Fruit fly (Drosophila melanogaster) whole organism, prepupa: ENCODE results near the gene Miro.
A peak's percentile ranks its signal among the peaks of the same experiment; 100 is the strongest.

Source experiments
- CG10669 ChIP-seq: fragments of 200-800 bp; sonication (Bioruptor generic); optimal IDR thresholded peaks from 3 replicates; lab custom pipeline; 2018; ENCODE audit warnings: missing biosample characterization, mild to moderate bottlenecking, missing genetic modification characterization, moderate library complexity
- CG11762 ChIP-seq: fragments of 200-800 bp; sonication (Bioruptor generic); optimal IDR thresholded peaks from 3 replicates; lab custom pipeline; 2016; ENCODE audit warnings: missing biosample characterization, missing genetic modification characterization; ENCODE audit not compliant: insufficient read depth
- CG1621 ChIP-seq: fragments of 200-800 bp; sonication (Bioruptor generic); optimal IDR thresholded peaks from 3 replicates; lab custom pipeline; 2018; ENCODE audit warnings: missing biosample characterization, mild to moderate bottlenecking, missing genetic modification characterization
- CG16779 ChIP-seq: fragments of 200-800 bp; sonication (Bioruptor generic); optimal IDR thresholded peaks from 3 replicates; lab custom pipeline; 2017; ENCODE audit warnings: missing biosample characterization, mild to moderate bottlenecking, missing genetic modification characterization
- CG3032 ChIP-seq: fragments of 200-800 bp; optimal IDR thresholded peaks from 2 replicates; lab custom pipeline; 2019; ENCODE audit warnings: missing biosample characterization, mild to moderate bottlenecking, missing genetic modification characterization, moderate library complexity
- CG31627 ChIP-seq: fragments of 200-800 bp; sonication (Bioruptor generic); optimal IDR thresholded peaks from 3 replicates; lab custom pipeline; 2016; ENCODE audit warnings: missing biosample characterization, missing genetic modification characterization
- CG32006 ChIP-seq: fragments of 200-800 bp; sonication (Bioruptor generic); optimal IDR thresholded peaks from 3 replicates; lab custom pipeline; 2017; ENCODE audit warnings: missing biosample characterization, mild to moderate bottlenecking, missing genetic modification characterization
- CG34406 ChIP-seq: fragments of 200-800 bp; sonication (Bioruptor generic); optimal IDR thresholded peaks from 3 replicates; lab custom pipeline; 2016; ENCODE audit warnings: missing biosample characterization, missing genetic modification characterization
- CG6163 ChIP-seq: fragments of 200-800 bp; sonication (Bioruptor generic); IDR thresholded peaks from 3 replicates; pipeline ENCODE4 v1.3.6; 2022; ENCODE audit warnings: missing biosample characterization, missing genetic modification characterization
- CG6276 ChIP-seq: fragments of 200-800 bp; sonication (Bioruptor generic); optimal IDR thresholded peaks from 2 replicates; lab custom pipeline; 2017; ENCODE audit warnings: missing biosample characterization, mild to moderate bottlenecking, missing genetic modification characterization
- CG6792 ChIP-seq: fragments of 200-800 bp; sonication (Bioruptor generic); optimal IDR thresholded peaks from 3 replicates; lab custom pipeline; 2016; ENCODE audit warnings: missing biosample characterization, missing genetic modification characterization
- CG6808 ChIP-seq: fragments of 200-800 bp; sonication (Bioruptor generic); optimal IDR thresholded peaks from 3 replicates; lab custom pipeline; 2017; ENCODE audit warnings: missing biosample characterization, missing genetic modification characterization, mild to moderate bottlenecking, moderate library complexity, missing genetic modification reagents
- CG6854 ChIP-seq: fragments of 200-800 bp; sonication (Bioruptor generic); optimal IDR thresholded peaks from 2 replicates; lab custom pipeline; 2017; ENCODE audit warnings: missing biosample characterization, mild to moderate bottlenecking, missing genetic modification characterization
- CG7368 ChIP-seq: fragments of 200-800 bp; sonication (Bioruptor generic); optimal IDR thresholded peaks from 3 replicates; lab custom pipeline; 2016; ENCODE audit warnings: missing biosample characterization, missing genetic modification characterization
- CG8119 ChIP-seq: fragments of 200-800 bp; sonication (Bioruptor generic); IDR thresholded peaks from 3 replicates; pipeline ENCODE4 v1.3.6; 2022; ENCODE audit warnings: missing biosample characterization, missing genetic modification characterization
- CG8319 ChIP-seq: fragments of 200-800 bp; sonication (Bioruptor generic); optimal IDR thresholded peaks from 3 replicates; lab custom pipeline; 2016; ENCODE audit warnings: missing biosample characterization, missing genetic modification characterization
- CG8632 ChIP-seq: fragments of 200-800 bp; sonication (Bioruptor generic); optimal IDR thresholded peaks from 3 replicates; lab custom pipeline; 2016; ENCODE audit warnings: missing biosample characterization, missing genetic modification characterization
- CG9139 ChIP-seq: fragments of 200-800 bp; sonication (Bioruptor generic); optimal IDR thresholded peaks from 3 replicates; lab custom pipeline; 2017; ENCODE audit warnings: missing biosample characterization, mild to moderate bottlenecking, missing genetic modification characterization
- Eip78C ChIP-seq: fragments of 200-800 bp; sonication (Bioruptor generic); peaks from one replicate; lab custom pipeline; 2016; ENCODE audit warnings: missing biosample characterization, missing genetic modification characterization
- Eip93F ChIP-seq: fragments of 200-800 bp; sonication (Bioruptor generic); optimal IDR thresholded peaks from 2 replicates; lab custom pipeline; 2016; ENCODE audit warnings: missing biosample characterization, mild to moderate bottlenecking, missing genetic modification characterization
- Ets96B ChIP-seq: fragments of 200-800 bp; optimal IDR thresholded peaks from 2 replicates; lab custom pipeline; 2019; ENCODE audit warnings: missing biosample characterization, mild to moderate bottlenecking, missing genetic modification characterization, moderate library complexity
- Gug ChIP-seq: fragments of 200-800 bp; sonication (Bioruptor generic); IDR thresholded peaks from 2 replicates; pipeline ENCODE4 v1.3.6; 2022; ENCODE audit warnings: missing biosample characterization, missing genetic modification characterization
- Hr39 ChIP-seq: fragments of 200-800 bp; sonication (Bioruptor generic); optimal IDR thresholded peaks from 2 replicates; lab custom pipeline; 2016; ENCODE audit warnings: missing biosample characterization, missing genetic modification characterization
- Hr4 ChIP-seq: fragments of 200-800 bp; sonication (Bioruptor generic); optimal IDR thresholded peaks from 3 replicates; lab custom pipeline; 2016; ENCODE audit warnings: missing biosample characterization, missing genetic modification characterization
- Lpt ChIP-seq: fragments of 200-800 bp; sonication (Bioruptor generic); optimal IDR thresholded peaks from 3 replicates; lab custom pipeline; 2016; ENCODE audit warnings: missing biosample characterization, missing genetic modification characterization
- Met ChIP-seq: fragments of 200-800 bp; sonication (Bioruptor generic); optimal IDR thresholded peaks from 3 replicates; lab custom pipeline; 2016; ENCODE audit warnings: missing biosample characterization, missing genetic modification characterization
- OdsH ChIP-seq: fragments of 200-800 bp; sonication (Bioruptor generic); optimal IDR thresholded peaks from 3 replicates; lab custom pipeline; 2016; ENCODE audit warnings: missing biosample characterization, missing genetic modification characterization
- Smox ChIP-seq: fragments of 200-800 bp; sonication (Bioruptor generic); optimal IDR thresholded peaks from 3 replicates; lab custom pipeline; 2016; ENCODE audit warnings: missing biosample characterization, missing genetic modification characterization
- Sox102F ChIP-seq: fragments of 200-800 bp; sonication (Bioruptor generic); optimal IDR thresholded peaks from 2 replicates; lab custom pipeline; 2016; ENCODE audit warnings: missing biosample characterization, mild to moderate bottlenecking, missing genetic modification characterization
- Sox14 ChIP-seq: fragments of 200-800 bp; sonication (Bioruptor generic); optimal IDR thresholded peaks from 3 replicates; lab custom pipeline; 2016; ENCODE audit warnings: missing biosample characterization, missing genetic modification characterization
- Sox15 ChIP-seq: fragments of 200-800 bp; sonication (Bioruptor generic); optimal IDR thresholded peaks from 3 replicates; lab custom pipeline; 2016; ENCODE audit warnings: missing biosample characterization, missing genetic modification characterization
- achi ChIP-seq: fragments of 200-800 bp; sonication (Bioruptor generic); optimal IDR thresholded peaks from 3 replicates; lab custom pipeline; 2016; ENCODE audit warnings: missing biosample characterization, missing genetic modification characterization
- acj6 ChIP-seq: fragments of 200-800 bp; sonication (Bioruptor generic); optimal IDR thresholded peaks from 3 replicates; lab custom pipeline; 2016; ENCODE audit warnings: missing biosample characterization, missing genetic modification characterization
- cyc ChIP-seq: fragments of 200-800 bp; sonication (Bioruptor generic); optimal IDR thresholded peaks from 3 replicates; lab custom pipeline; 2016; ENCODE audit warnings: missing biosample characterization, missing genetic modification characterization
- dac ChIP-seq: fragments of 200-800 bp; sonication (Bioruptor generic); optimal IDR thresholded peaks from 2 replicates; lab custom pipeline; 2017; ENCODE audit warnings: missing biosample characterization, mild to moderate bottlenecking, missing genetic modification characterization
- dsx ChIP-seq: fragments of 200-800 bp; optimal IDR thresholded peaks from 3 replicates; lab custom pipeline; 2019; ENCODE audit warnings: missing biosample characterization, mild to moderate bottlenecking, missing genetic modification characterization, moderate library complexity; ENCODE audit not compliant: poor library complexity, severe bottlenecking
- eg ChIP-seq: fragments of 200-800 bp; sonication (Bioruptor generic); IDR thresholded peaks from 3 replicates; pipeline ENCODE4 v1.3.6; 2022; ENCODE audit warnings: missing biosample characterization, missing genetic modification characterization
- esn ChIP-seq: fragments of 200-800 bp; sonication (Bioruptor generic); optimal IDR thresholded peaks from 2 replicates; lab custom pipeline; 2016; ENCODE audit warnings: missing biosample characterization, mild to moderate bottlenecking, missing genetic modification characterization, moderate library complexity
- fd59A ChIP-seq: fragments of 200-800 bp; sonication (Bioruptor generic); optimal IDR thresholded peaks from 2 replicates; lab custom pipeline; 2017; ENCODE audit warnings: missing biosample characterization, mild to moderate bottlenecking, missing genetic modification characterization, missing genetic modification reagents
- fd85E ChIP-seq: fragments of 200-800 bp; sonication (Bioruptor generic); optimal IDR thresholded peaks from 3 replicates; lab custom pipeline; 2016; ENCODE audit warnings: missing biosample characterization, missing genetic modification characterization
- fkh ChIP-seq: fragments of 200-800 bp; sonication (Bioruptor generic); optimal IDR thresholded peaks from 3 replicates; lab custom pipeline; 2017; ENCODE audit warnings: missing biosample characterization, mild to moderate bottlenecking, missing genetic modification characterization, moderate library complexity
- lz ChIP-seq: fragments of 200-800 bp; sonication (Bioruptor generic); optimal IDR thresholded peaks from 3 replicates; lab custom pipeline; 2016; ENCODE audit warnings: missing biosample characterization, missing genetic modification characterization
- net ChIP-seq: fragments of 200-800 bp; sonication (Bioruptor generic); optimal IDR thresholded peaks from 3 replicates; lab custom pipeline; 2016; ENCODE audit warnings: missing biosample characterization, missing genetic modification characterization
- pdm3 ChIP-seq: fragments of 200-800 bp; sonication (Bioruptor generic); optimal IDR thresholded peaks from 3 replicates; lab custom pipeline; 2016; ENCODE audit warnings: missing biosample characterization, missing genetic modification characterization
- spab ChIP-seq: fragments of 200-800 bp; sonication (Bioruptor generic); optimal IDR thresholded peaks from 2 replicates; lab custom pipeline; 2017; ENCODE audit warnings: missing biosample characterization, mild to moderate bottlenecking, missing genetic modification characterization, missing genetic modification reagents
- vri ChIP-seq: fragments of 200-800 bp; sonication (Bioruptor generic); optimal IDR thresholded peaks from 3 replicates; lab custom pipeline; 2016; ENCODE audit warnings: missing biosample characterization, mild to moderate bottlenecking, missing genetic modification characterization

The Miro gene

dm6 chr3R:24037538-24038265 lies 945 bp downstream of the Miro start, which contains the start of gene spas (continued):
- peak; percentile 30 for TF ChIP-seq vri (GFP tag; lab: Kevin White, UChicago)
- TF ChIP-seq CG6808: peak; percentile 44
- no peak for TF ChIP-seq CG11762
- no peak for TF ChIP-seq net (GFP tag; lab: Kevin White, UChicago)
- TF ChIP-seq cyc: peak; percentile 68
- TF ChIP-seq CG6854 (GFP tag; lab: Kevin White, UChicago): no peak
- peak; percentile 61 for TF ChIP-seq CG3032 (tag; lab: Kevin White, UChicago)
- peak; percentile 48 for TF ChIP-seq CG8319 (GFP tag; lab: Kevin White, UChicago)
- no peak for TF ChIP-seq spab (GFP tag; lab: Kevin White, UChicago)
- no peak for TF ChIP-seq Smox
- peak; percentile 58 for TF ChIP-seq CG7368 (GFP tag; lab: Kevin White, UChicago)
- TF ChIP-seq dsx: peak; percentile 15
- peak; percentile 80 for TF ChIP-seq Hr4 (GFP tag; lab: Kevin White, UChicago)
- peak; percentile 41 for TF ChIP-seq fd59A (GFP tag; lab: Kevin White, UChicago)
- no peak for TF ChIP-seq CG6276 (GFP tag; lab: Kevin White, UChicago)
- peak; percentile 75 for TF ChIP-seq achi (GFP tag; lab: Kevin White, UChicago)
- peak; percentile 70 for TF ChIP-seq CG6163 (GFP tag; lab: Robert Waterston, UW)
- TF ChIP-seq Eip78C (GFP tag; lab: Kevin White, UChicago): peak; percentile 85
- TF ChIP-seq CG10669 (GFP tag; lab: Kevin White, UChicago): no peak
- no peak for TF ChIP-seq Eip93F
- TF ChIP-seq esn: peak; percentile 75
- TF ChIP-seq dac (GFP tag; lab: Kevin White, UChicago): peak; percentile 46
- TF ChIP-seq fkh (GFP tag; lab: Kevin White, UChicago): peak; percentile 40
- peak; percentile 78 for TF ChIP-seq eg (GFP tag; lab: Robert Waterston, UW)
- no peak for TF ChIP-seq CG9139 (GFP tag; lab: Kevin White, UChicago)
- TF ChIP-seq CG6792: peak; percentile 50

dm6 chr3R:24031825-24032523 lies 6.7 kb downstream of the Miro start, which contains the start of the genes KrT95D and Mettl3:
Gene KrT95D, minus strand, starts transcription at chr3R:24031827.
Gene Mettl3, plus strand, starts transcription at chr3R:24032157.
- no peak for TF ChIP-seq Lpt (GFP tag; lab: Kevin White, UChicago)
- TF ChIP-seq CG34406 (GFP tag; lab: Kevin White, UChicago): no peak
- TF ChIP-seq CG16779 (tag; lab: Kevin White, UChicago): no peak
- no peak for TF ChIP-seq Ets96B
- TF ChIP-seq vri (GFP tag; lab: Kevin White, UChicago): no peak
- TF ChIP-seq Gug (GFP tag; lab: Robert Waterston, UW): no peak
- TF ChIP-seq CG8319 (GFP tag; lab: Kevin White, UChicago): no peak
- no peak for TF ChIP-seq OdsH (GFP tag; lab: Kevin White, UChicago)
- TF ChIP-seq CG7368 (GFP tag; lab: Kevin White, UChicago): no peak
- TF ChIP-seq CG10669 (GFP tag; lab: Kevin White, UChicago): no peak
- no peak for TF ChIP-seq CG6163 (GFP tag; lab: Robert Waterston, UW)
- TF ChIP-seq net (GFP tag; lab: Kevin White, UChicago): no peak
- TF ChIP-seq Met (GFP tag; lab: Kevin White, UChicago): peak; percentile 49
- no peak for TF ChIP-seq fd85E
- no peak for TF ChIP-seq dsx
- no peak for TF ChIP-seq CG32006 (GFP tag; lab: Kevin White, UChicago)
- no peak for TF ChIP-seq CG6276 (GFP tag; lab: Kevin White, UChicago)
- no peak for TF ChIP-seq Sox15 (GFP tag; lab: Kevin White, UChicago)
- TF ChIP-seq cyc: peak; percentile 3
- no peak for TF ChIP-seq spab (GFP tag; lab: Kevin White, UChicago)
- TF ChIP-seq CG1621 (tag; lab: Kevin White, UChicago): no peak
- no peak for TF ChIP-seq CG9139 (GFP tag; lab: Kevin White, UChicago)
- no peak for TF ChIP-seq acj6 (GFP tag; lab: Kevin White, UChicago)
- peak; percentile 30 for TF ChIP-seq CG31627 (GFP tag; lab: Kevin White, UChicago)
- TF ChIP-seq CG6792: no peak
- peak; percentile 87 for TF ChIP-seq Sox14
- TF ChIP-seq CG6854 (GFP tag; lab: Kevin White, UChicago): no peak
- TF ChIP-seq CG8119 (GFP tag; lab: Robert Waterston, UW): no peak
- no peak for TF ChIP-seq CG8632 (GFP tag; lab: Kevin White, UChicago)
- peak; percentile 1 for TF ChIP-seq Smox
- peak; percentile 11 for TF ChIP-seq Hr39 (GFP tag; lab: Kevin White, UChicago)
- no peak for TF ChIP-seq pdm3 (GFP tag; lab: Kevin White, UChicago)
- no peak for TF ChIP-seq Sox102F (GFP tag; lab: Kevin White, UChicago)
- peak; percentile 98 for TF ChIP-seq fkh (GFP tag; lab: Kevin White, UChicago)
- TF ChIP-seq lz (GFP tag; lab: Kevin White, UChicago): peak; percentile 2
